Worm (Caenorhabditis elegans): ENCODE measurements around the gene sqst-2.

DNA sequence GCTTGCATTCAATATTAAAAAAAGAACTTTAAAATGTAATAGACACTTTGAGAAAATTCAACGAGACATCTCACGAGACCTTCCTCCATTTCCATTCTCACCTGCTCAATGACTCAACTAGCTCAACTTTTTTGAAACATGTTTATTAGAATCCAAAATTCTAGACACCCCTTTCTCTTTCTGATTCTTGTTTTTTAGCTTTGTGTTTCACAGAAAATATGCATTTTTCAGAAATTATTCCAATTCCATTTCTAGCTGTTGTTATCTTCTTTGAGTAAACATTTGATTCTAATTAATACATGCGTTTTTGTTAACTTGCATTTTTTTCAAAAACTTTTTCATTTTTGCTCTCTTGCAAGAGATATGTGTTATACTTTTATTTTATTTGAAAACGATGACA is 27.3 kb downstream of the sqst-2 start:
- TF ChIP-seq dmd-4 (tag; optimal IDR thresholded peaks at IDR 0.05; ENCODE audit: borderline replicate concordance) (no peak), pax-1 (tag; optimal IDR thresholded peaks at IDR 0.05) (no peak), pha-4 (tag; optimal IDR thresholded peaks at IDR 0.05) (no peak), ttx-3 (tag; optimal IDR thresholded peaks at IDR 0.05) (no peak), fkh-10 (GFP tag; optimal IDR thresholded peaks at IDR 0.05) (no peak), rnt-1 (tag; optimal IDR thresholded peaks at IDR 0.05) (no peak)
